Worm (Caenorhabditis elegans) whole organism, L4/young adult: Measurements from ENCODE around the gene R13A1.5.

Source experiments
- W03F9.2 ChIP-seq: fragments of 150-350 bp; optimal IDR thresholded peaks from 2 replicates; lab custom pipeline; 2014; ENCODE audit warnings: missing biosample characterization, missing genetic modification characterization
- dao-5 ChIP-seq: sonication (generic microtip); optimal IDR thresholded peaks from 2 replicates; lab custom pipeline; 2016; ENCODE audit warnings: missing genotype, missing genetic modification characterization, moderate library complexity, missing compliant biosample characterization
- him-1 ChIP-seq: sonication (generic microtip); optimal IDR thresholded peaks from 2 replicates; lab custom pipeline; 2016; ENCODE audit warnings: missing genotype, missing genetic modification reagents, missing genetic modification characterization, missing compliant biosample characterization

DNA sequence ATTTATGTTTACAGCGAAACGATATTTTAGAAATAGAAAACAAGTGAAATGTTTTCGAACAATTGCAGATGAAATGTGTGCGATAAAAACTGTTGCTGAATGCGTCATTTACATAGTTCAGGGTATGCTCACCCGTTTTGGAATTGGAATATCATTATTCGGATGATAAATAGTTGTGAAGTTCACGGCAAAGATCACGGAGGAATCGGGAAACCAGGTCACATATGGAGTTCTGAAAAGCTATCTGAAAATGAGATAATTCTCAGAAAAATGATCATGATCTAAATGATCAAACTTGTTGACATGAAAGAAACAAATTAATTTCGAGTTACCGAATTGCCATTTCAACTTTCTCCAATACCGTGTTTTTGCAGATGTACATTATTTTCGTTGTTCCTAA, 4.1 kb upstream of the R13A1.5 start, which contains the start of gene best-16:
- TF ChIP-seq him-1 (no peak), dao-5 (no peak), W03F9.2 (tag; lab: Kevin White, UChicago) (no peak)
